Fruit fly (Drosophila melanogaster): ENCODE measurements around the gene ana1.
A peak's percentile ranks its signal among the peaks of the same experiment; 100 is the strongest.

The ana1 gene

DNA sequence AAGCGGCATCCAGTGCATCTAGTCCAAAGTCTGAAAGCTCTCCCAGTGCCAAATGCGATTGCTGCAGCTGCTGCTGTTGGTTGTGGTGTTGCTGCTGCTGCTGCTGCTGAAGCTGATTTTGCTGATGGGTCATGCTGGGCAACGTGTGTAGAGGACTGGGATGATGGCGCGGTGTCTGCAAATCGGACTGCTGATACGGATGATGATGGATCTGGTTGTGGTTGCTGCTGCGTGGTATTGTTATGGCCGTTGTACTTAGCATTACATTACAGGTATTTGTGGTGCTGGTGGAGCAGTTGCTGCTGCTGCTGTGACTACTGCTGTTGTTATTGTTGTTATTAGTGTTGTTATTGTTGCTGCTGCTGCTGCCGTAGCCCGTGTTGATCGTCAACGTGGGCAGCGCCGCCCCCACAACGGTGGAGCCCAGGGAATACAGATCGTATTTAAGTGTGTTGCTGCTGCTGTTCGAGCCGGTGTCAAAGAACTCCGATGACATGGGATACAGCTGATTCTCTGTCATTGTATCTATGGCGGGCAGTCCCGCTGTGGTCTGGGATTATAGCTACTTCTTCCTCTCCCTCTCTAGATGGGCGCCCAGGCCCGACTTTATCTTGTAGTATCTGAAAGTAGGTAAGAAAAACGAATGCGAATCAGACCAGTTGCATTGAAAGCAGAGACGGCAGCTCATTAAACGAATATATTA, 32.1 kb downstream of the ana1 start:
- TF ChIP-seq D1 (tag; optimal IDR thresholded peaks at IDR 0.05) (no peak), CG13204 (GFP tag; optimal IDR thresholded peaks at IDR 0.05) (peak; percentile 16), EcR (GFP tag; optimal IDR thresholded peaks at IDR 0.05) (peak; percentile 95)

- TF ChIP-seq EcR (GFP tag; optimal IDR thresholded peaks at IDR 0.05), result peak; percentile 47
- TF ChIP-seq CG14655 (GFP tag; optimal IDR thresholded peaks at IDR 0.05), result no peak
- TF ChIP-seq CG10348 (GFP tag; IDR thresholded peaks at IDR 0.05), result no peak
- TF ChIP-seq Pif1A (GFP tag; optimal IDR thresholded peaks at IDR 0.05), result no peak
These were observed 32.9 kb downstream of the ana1 start for dm6 chr3R:24563039-24563825.

DNA sequence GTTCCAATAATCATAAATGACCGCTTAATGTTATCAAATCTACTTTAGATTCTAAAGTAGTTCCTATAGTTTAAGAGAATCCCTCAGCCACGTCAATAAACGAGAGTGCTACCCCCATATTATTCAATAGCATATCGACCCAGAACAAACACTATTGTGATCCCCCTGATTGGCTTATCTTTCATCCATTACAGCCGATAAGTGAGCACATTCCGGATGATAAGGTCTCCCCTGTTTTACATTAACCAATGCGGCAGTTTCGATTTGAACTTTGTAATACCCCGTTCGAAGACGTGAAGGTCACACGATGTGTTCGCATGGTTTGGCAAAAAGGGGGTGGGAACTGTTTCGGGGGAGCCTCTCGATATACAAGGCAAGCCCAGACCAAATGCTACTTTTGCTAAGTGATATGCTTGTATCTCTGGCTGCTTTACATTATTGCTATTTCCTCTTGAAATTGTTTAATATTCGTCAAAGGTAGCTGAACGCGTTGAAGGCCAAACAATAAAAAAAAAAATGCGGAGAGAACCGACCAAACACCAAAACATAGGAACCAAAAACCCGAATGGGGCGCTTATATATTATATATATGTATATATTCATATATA, 33.9 kb downstream of the ana1 start:
- TF ChIP-seq EcR (GFP tag; optimal IDR thresholded peaks at IDR 0.05) (no peak), CG13204 (GFP tag; optimal IDR thresholded peaks at IDR 0.05) (no peak)

dm6 chr3R:24564799-24565344, 34.5 kb downstream of the ana1 start:
- TF ChIP-seq CG8301 (tag; optimal IDR thresholded peaks at IDR 0.05), result no peak
- TF ChIP-seq Pif1B (GFP tag; optimal IDR thresholded peaks at IDR 0.05), result no peak
- no peak for TF ChIP-seq EcR (GFP tag; optimal IDR thresholded peaks at IDR 0.05)
- TF ChIP-seq CG15710 (tag; optimal IDR thresholded peaks at IDR 0.05), result no peak
- TF ChIP-seq CG12605 (GFP tag; IDR thresholded peaks at IDR 0.05), result no peak
- no peak for TF ChIP-seq Ets98B (GFP tag; IDR thresholded peaks at IDR 0.05)
- TF ChIP-seq CG34367 (tag; optimal IDR thresholded peaks at IDR 0.05), result no peak
- TF ChIP-seq Pif1A (GFP tag; optimal IDR thresholded peaks at IDR 0.05), result no peak
- no peak for TF ChIP-seq CG10348 (GFP tag; IDR thresholded peaks at IDR 0.05)
- TF ChIP-seq rn (GFP tag; IDR thresholded peaks at IDR 0.05), result no peak
- TF ChIP-seq gl (tag; optimal IDR thresholded peaks at IDR 0.05), result no peak
- TF ChIP-seq CG4496 (GFP tag; IDR thresholded peaks at IDR 0.05), result no peak

DNA sequence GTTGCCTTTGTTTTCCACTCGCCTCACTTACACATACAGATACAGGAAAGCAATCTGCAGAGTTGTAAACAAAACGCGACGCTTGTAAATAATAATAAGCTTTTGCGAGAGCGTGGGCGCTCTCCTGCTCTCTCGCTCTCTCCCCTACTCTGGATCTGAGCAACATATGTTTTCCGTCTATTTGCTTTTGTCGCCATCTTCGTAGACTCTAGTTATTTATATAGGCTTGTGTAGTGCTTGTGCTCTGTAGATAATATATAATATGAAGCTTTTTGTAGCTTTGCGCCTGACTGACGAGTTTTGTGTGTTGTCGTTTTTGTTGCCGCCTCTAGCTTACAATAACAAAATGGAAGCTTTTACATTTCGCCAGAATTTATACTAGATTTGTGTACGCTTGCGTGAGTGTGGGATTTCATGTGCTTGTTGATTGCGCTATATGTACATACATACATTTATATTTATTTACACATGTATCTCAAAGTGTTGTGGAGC, 35.4 kb downstream of the ana1 start:
- TF ChIP-seq Ets98B (GFP tag; IDR thresholded peaks at IDR 0.05), result peak; percentile 73
- TF ChIP-seq EcR (GFP tag; optimal IDR thresholded peaks at IDR 0.05), result peak; percentile 75
- TF ChIP-seq CG13204 (GFP tag; optimal IDR thresholded peaks at IDR 0.05), result peak; percentile 21
- peak; percentile 76 for TF ChIP-seq Pif1A (GFP tag; optimal IDR thresholded peaks at IDR 0.05)
- TF ChIP-seq CG32121 (GFP tag; IDR thresholded peaks at IDR 0.05), result peak; percentile 57; the same call in 1 of the 2 replicates
- no peak for TF ChIP-seq rn (GFP tag; IDR thresholded peaks at IDR 0.05)
- no peak for TF ChIP-seq CG8159 (tag; optimal IDR thresholded peaks at IDR 0.05)
- peak; percentile 60 for TF ChIP-seq CG12605 (GFP tag; IDR thresholded peaks at IDR 0.05)
- no peak for TF ChIP-seq CG15710 (tag; optimal IDR thresholded peaks at IDR 0.05)
- TF ChIP-seq gl (tag; optimal IDR thresholded peaks at IDR 0.05), result peak; percentile 35
- TF ChIP-seq CG8301 (tag; optimal IDR thresholded peaks at IDR 0.05), result no peak
- no peak for TF ChIP-seq CG10348 (GFP tag; IDR thresholded peaks at IDR 0.05)
- peak; percentile 60; the same call in 1 of the 3 replicates for TF ChIP-seq CG4496 (GFP tag; IDR thresholded peaks at IDR 0.05)
- no peak for TF ChIP-seq Snoo (tag; optimal IDR thresholded peaks at IDR 0.05)
- TF ChIP-seq CG17806 (tag; optimal IDR thresholded peaks at IDR 0.05), result no peak
- TF ChIP-seq D1 (tag; optimal IDR thresholded peaks at IDR 0.05), result no peak
- TF ChIP-seq CG14655 (GFP tag; optimal IDR thresholded peaks at IDR 0.05), result peak; percentile 6
- TF ChIP-seq Pif1B (GFP tag; optimal IDR thresholded peaks at IDR 0.05), result peak; percentile 63
- no peak for TF ChIP-seq fd96Ca (GFP tag; IDR thresholded peaks at IDR 0.05)

dm6 chr3R:24566756-24567426, 36.5 kb downstream of the ana1 start:
- TF ChIP-seq CG32121 (GFP tag; IDR thresholded peaks at IDR 0.05), result no peak
- no peak for TF ChIP-seq CG8159 (tag; optimal IDR thresholded peaks at IDR 0.05)
- TF ChIP-seq EcR (GFP tag; optimal IDR thresholded peaks at IDR 0.05), result peak; percentile 78
- TF ChIP-seq D1 (tag; optimal IDR thresholded peaks at IDR 0.05), result no peak
- TF ChIP-seq CG34367 (tag; optimal IDR thresholded peaks at IDR 0.05), result no peak
- peak; percentile 15 for TF ChIP-seq Ets98B (GFP tag; IDR thresholded peaks at IDR 0.05)
- peak; percentile 51; the same call in 2 of the 3 replicates for TF ChIP-seq CG4496 (GFP tag; IDR thresholded peaks at IDR 0.05)
